Worm (Caenorhabditis elegans): ENCODE measurements around the gene nlp-67.

Gene nlp-67

DNA sequence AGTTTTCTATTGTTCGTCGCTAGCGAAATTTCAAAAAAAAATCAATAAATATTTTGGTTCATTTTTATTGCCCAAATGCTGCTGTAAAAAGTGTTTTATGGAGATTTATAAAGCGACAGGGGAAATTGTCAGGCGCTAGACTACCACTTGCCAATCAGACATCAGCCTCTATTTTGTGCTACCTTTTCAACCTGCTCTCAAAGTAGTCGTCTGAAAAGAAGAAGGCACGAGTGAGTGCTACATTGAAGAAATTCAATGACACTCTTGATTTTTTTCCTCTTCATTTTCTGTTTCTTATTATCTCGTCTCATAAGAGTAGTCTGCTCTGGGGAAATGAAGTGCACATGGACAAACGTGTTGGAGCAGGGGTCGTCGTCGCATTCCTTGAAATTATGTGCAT is 21.7 kb downstream of the nlp-67 start (continued):
- TF ChIP-seq pros-1 (tag; optimal IDR thresholded peaks at IDR 0.05) (no peak), ref-2 (tag; optimal IDR thresholded peaks at IDR 0.05) (no peak), ceh-19 (GFP tag; optimal IDR thresholded peaks at IDR 0.05) (no peak), ceh-34 (tag; optimal IDR thresholded peaks at IDR 0.05) (peak; percentile 5), K02D7.2 (tag; optimal IDR thresholded peaks at IDR 0.05) (no peak), elt-2 (tag; optimal IDR thresholded peaks at IDR 0.05) (peak; percentile 10), hlh-15 (tag; optimal IDR thresholded peaks at IDR 0.05) (no peak), ama-1 (optimal IDR thresholded peaks at IDR 0.05) (no peak), ceh-31 (tag; optimal IDR thresholded peaks at IDR 0.05) (peak; percentile 65), ceh-24 (tag; optimal IDR thresholded peaks at IDR 0.05) (no peak), ceh-14 (tag; optimal IDR thresholded peaks at IDR 0.05) (no peak), elt-4 (tag; optimal IDR thresholded peaks at IDR 0.05) (no peak), ceh-30 (tag; optimal IDR thresholded peaks at IDR 0.05) (no peak), unc-3 (GFP tag; conservative IDR thresholded peaks at IDR 0.05) (no peak), unc-3 (tag; optimal IDR thresholded peaks at IDR 0.05) (no peak), hlh-30 (tag; optimal IDR thresholded peaks at IDR 0.05; ENCODE audit: insufficient read depth) (no peak)

DNA sequence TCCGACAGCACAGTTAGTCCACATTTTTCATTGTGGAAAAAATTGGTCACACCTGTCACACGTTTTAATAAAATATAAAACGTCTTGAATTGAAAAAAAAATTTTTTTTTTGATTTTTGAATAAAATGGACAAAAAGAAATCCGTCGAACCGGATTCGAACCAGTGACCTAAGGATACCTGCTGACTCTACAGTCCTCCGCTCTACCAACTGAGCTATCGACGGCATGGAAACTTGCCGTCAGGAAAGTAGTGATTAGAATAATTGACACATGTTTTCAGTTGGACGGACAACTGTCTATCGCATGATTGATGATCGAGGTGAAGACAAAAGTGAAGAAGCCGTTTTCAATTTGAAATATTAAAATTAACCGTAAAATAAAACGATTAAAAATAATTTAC is 24.0 kb downstream of the nlp-67 start:
- TF ChIP-seq ref-2 (tag; optimal IDR thresholded peaks at IDR 0.05) (no peak), ceh-24 (tag; optimal IDR thresholded peaks at IDR 0.05) (no peak), unc-3 (GFP tag; conservative IDR thresholded peaks at IDR 0.05) (no peak), unc-3 (tag; optimal IDR thresholded peaks at IDR 0.05) (no peak), ets-4 (tag; optimal IDR thresholded peaks at IDR 0.05) (no peak), Y22D7AL.16 (tag; optimal IDR thresholded peaks at IDR 0.05) (no peak), pqm-1 (tag; optimal IDR thresholded peaks at IDR 0.05) (no peak), ceh-31 (tag; optimal IDR thresholded peaks at IDR 0.05) (no peak), pros-1 (tag; optimal IDR thresholded peaks at IDR 0.05) (no peak), ceh-6 (GFP tag; optimal IDR thresholded peaks at IDR 0.05) (no peak), pat-9 (tag; optimal IDR thresholded peaks at IDR 0.05) (no peak), elt-4 (tag; optimal IDR thresholded peaks at IDR 0.05) (no peak)

ce11 chrX:16208667-16209066 is 24.5 kb downstream of the nlp-67 start:
- TF ChIP-seq ttx-3 (tag; optimal IDR thresholded peaks at IDR 0.05) (no peak), sox-2 (GFP tag; IDR thresholded peaks at IDR 0.05) (no peak), lim-6 (tag; optimal IDR thresholded peaks at IDR 0.05) (no peak), Y22D7AL.16 (tag; optimal IDR thresholded peaks at IDR 0.05) (no peak), ceh-34 (tag; optimal IDR thresholded peaks at IDR 0.05) (no peak), odd-2 (tag; optimal IDR thresholded peaks at IDR 0.05) (no peak), ahr-1 (tag; optimal IDR thresholded peaks at IDR 0.05) (no peak), ets-4 (tag; optimal IDR thresholded peaks at IDR 0.05) (no peak), hlh-15 (tag; optimal IDR thresholded peaks at IDR 0.05) (no peak), K02D7.2 (tag; optimal IDR thresholded peaks at IDR 0.05) (no peak), tbx-2 (tag; optimal IDR thresholded peaks at IDR 0.05) (no peak), ceh-14 (tag; optimal IDR thresholded peaks at IDR 0.05) (no peak), zip-5 (tag; optimal IDR thresholded peaks at IDR 0.05) (no peak), hlh-30 (tag; optimal IDR thresholded peaks at IDR 0.05; ENCODE audit: insufficient read depth) (no peak), ref-2 (tag; optimal IDR thresholded peaks at IDR 0.05) (no peak), dve-1 (tag; optimal IDR thresholded peaks at IDR 0.05) (no peak)

DNA sequence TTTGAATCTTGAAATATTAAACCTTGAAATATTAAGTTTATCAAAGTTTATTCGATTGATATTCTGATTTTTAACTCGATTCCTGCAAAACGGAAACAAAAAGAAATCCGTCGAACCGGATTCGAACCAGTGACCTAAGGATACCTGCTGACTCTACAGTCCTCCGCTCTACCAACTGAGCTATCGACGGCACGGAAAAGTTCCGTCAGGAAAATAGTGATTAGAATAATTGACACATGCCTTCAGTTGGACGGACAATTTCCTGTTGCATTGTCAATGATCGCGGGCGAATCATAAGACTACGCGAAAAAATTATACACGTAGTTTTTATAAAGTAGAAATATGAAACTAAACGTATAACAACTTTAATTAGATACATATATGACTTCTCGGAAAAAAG is 25.0 kb downstream of the nlp-67 start:
- TF ChIP-seq ceh-19 (GFP tag; optimal IDR thresholded peaks at IDR 0.05) (no peak), ceh-9 (tag; optimal IDR thresholded peaks at IDR 0.05) (no peak), pha-4 (tag; optimal IDR thresholded peaks at IDR 0.05) (no peak), F13H6.1 (tag; optimal IDR thresholded peaks at IDR 0.05) (no peak), unc-42 (tag; optimal IDR thresholded peaks at IDR 0.05) (no peak), npax-4 (tag; optimal IDR thresholded peaks at IDR 0.05) (no peak), ceh-48 (tag; optimal IDR thresholded peaks at IDR 0.05) (no peak), unc-86 (tag; optimal IDR thresholded peaks at IDR 0.05) (no peak), ets-4 (tag; optimal IDR thresholded peaks at IDR 0.05) (no peak), hlh-15 (tag; optimal IDR thresholded peaks at IDR 0.05) (no peak), sdc-2 (tag; optimal IDR thresholded peaks at IDR 0.05) (no peak), rnt-1 (tag; optimal IDR thresholded peaks at IDR 0.05) (no peak)
